Worm (Caenorhabditis elegans): Measurements from ENCODE around the gene F10B5.3.

The F10B5.3 gene

ce11 chrII:8149930-8150329 is at the start of gene F10B5.3:
Gene F10B5.3 (minus strand): TSS chrII:8150030.
- TF ChIP-seq W03F9.2 (tag; optimal IDR thresholded peaks at IDR 0.05) (no peak), dao-5 (tag; optimal IDR thresholded peaks at IDR 0.05) (no peak), him-1 (tag; optimal IDR thresholded peaks at IDR 0.05) (no peak)

- TF ChIP-seq him-1 (tag; optimal IDR thresholded peaks at IDR 0.05) (no peak), W03F9.2 (tag; optimal IDR thresholded peaks at IDR 0.05) (no peak), dao-5 (tag; optimal IDR thresholded peaks at IDR 0.05) (no peak)
Observed at ce11 chrII:8198503-8198902, 48.7 kb upstream of the F10B5.3 start, which contains the start of gene qua-1. Gene qua-1 (plus strand): TSS chrII:8198803.

- no peak for TF ChIP-seq dao-5 (tag; optimal IDR thresholded peaks at IDR 0.05)
- no peak for TF ChIP-seq W03F9.2 (tag; optimal IDR thresholded peaks at IDR 0.05)
- TF ChIP-seq him-1 (tag; optimal IDR thresholded peaks at IDR 0.05): no peak
Observed at ce11 chrII:8193922-8194321, 44.1 kb upstream of the F10B5.3 start.

- TF ChIP-seq dao-5 (tag; optimal IDR thresholded peaks at IDR 0.05) (no peak), W03F9.2 (tag; optimal IDR thresholded peaks at IDR 0.05) (no peak), him-1 (tag; optimal IDR thresholded peaks at IDR 0.05) (no peak)
Observed at ce11 chrII:8193126-8193525, 43.3 kb upstream of the F10B5.3 start, which contains the start of gene T05C12.9. Gene T05C12.9 (minus strand): TSS chrII:8193226.

- no peak for TF ChIP-seq W03F9.2 (tag; optimal IDR thresholded peaks at IDR 0.05)
- no peak for TF ChIP-seq dao-5 (tag; optimal IDR thresholded peaks at IDR 0.05)
- no peak for TF ChIP-seq him-1 (tag; optimal IDR thresholded peaks at IDR 0.05)
Observed at ce11 chrII:8190455-8190854, 40.6 kb upstream of the F10B5.3 start, which contains the start of gene T05C12.8. Gene T05C12.8 (minus strand): TSS chrII:8190555.

- no peak for TF ChIP-seq dao-5 (tag; optimal IDR thresholded peaks at IDR 0.05)
- no peak for TF ChIP-seq him-1 (tag; optimal IDR thresholded peaks at IDR 0.05)
- no peak for TF ChIP-seq W03F9.2 (tag; optimal IDR thresholded peaks at IDR 0.05)
Observed at ce11 chrII:8187516-8187915, 37.7 kb upstream of the F10B5.3 start.

ce11 chrII:8185016-8185493 is 35.2 kb upstream of the F10B5.3 start, which contains the start of the genes mig-5 and cct-1:
Gene mig-5 (minus strand): TSS chrII:8185023.
Gene cct-1 (plus strand): TSS chrII:8185443.
- TF ChIP-seq dao-5 (tag; optimal IDR thresholded peaks at IDR 0.05): no peak
- TF ChIP-seq him-1 (tag; optimal IDR thresholded peaks at IDR 0.05): peak; percentile 84
- peak; percentile 96 for TF ChIP-seq W03F9.2 (tag; optimal IDR thresholded peaks at IDR 0.05)

ce11 chrII:8181437-8181836 is 31.6 kb upstream of the F10B5.3 start, which contains the start of gene dylt-3:
Gene dylt-3 (plus strand): TSS chrII:8181737.
- TF ChIP-seq W03F9.2 (tag; optimal IDR thresholded peaks at IDR 0.05) (no peak), dao-5 (tag; optimal IDR thresholded peaks at IDR 0.05) (no peak), him-1 (tag; optimal IDR thresholded peaks at IDR 0.05) (no peak)

- TF ChIP-seq W03F9.2 (tag; optimal IDR thresholded peaks at IDR 0.05) (no peak), dao-5 (tag; optimal IDR thresholded peaks at IDR 0.05) (no peak), him-1 (tag; optimal IDR thresholded peaks at IDR 0.05) (no peak)
Observed at ce11 chrII:8180281-8180680, 30.5 kb upstream of the F10B5.3 start, which contains the start of gene T05C12.4. Gene T05C12.4 (minus strand): TSS chrII:8180381.

ce11 chrII:8178614-8179013 is 28.8 kb upstream of the F10B5.3 start:
- no peak for TF ChIP-seq him-1 (tag; optimal IDR thresholded peaks at IDR 0.05)
- TF ChIP-seq W03F9.2 (tag; optimal IDR thresholded peaks at IDR 0.05): no peak
- no peak for TF ChIP-seq dao-5 (tag; optimal IDR thresholded peaks at IDR 0.05)

- no peak for TF ChIP-seq dao-5 (tag; optimal IDR thresholded peaks at IDR 0.05)
- no peak for TF ChIP-seq him-1 (tag; optimal IDR thresholded peaks at IDR 0.05)
- TF ChIP-seq W03F9.2 (tag; optimal IDR thresholded peaks at IDR 0.05): no peak
Observed at ce11 chrII:8177095-8177494, 27.3 kb upstream of the F10B5.3 start, which contains the start of gene acr-14. Gene acr-14 (minus strand): TSS chrII:8177195.

ce11 chrII:8174148-8174547 is 24.3 kb upstream of the F10B5.3 start:
- TF ChIP-seq him-1 (tag; optimal IDR thresholded peaks at IDR 0.05): no peak
- TF ChIP-seq dao-5 (tag; optimal IDR thresholded peaks at IDR 0.05): no peak
- TF ChIP-seq W03F9.2 (tag; optimal IDR thresholded peaks at IDR 0.05): no peak

ce11 chrII:8173449-8173848 is 23.6 kb upstream of the F10B5.3 start, which contains the start of the genes decr-1.3 and T05C12.1:
Gene decr-1.3 (minus strand): TSS chrII:8173549.
Gene T05C12.1 (plus strand): TSS chrII:8173680.
- TF ChIP-seq dao-5 (tag; optimal IDR thresholded peaks at IDR 0.05) (no peak), him-1 (tag; optimal IDR thresholded peaks at IDR 0.05) (no peak), W03F9.2 (tag; optimal IDR thresholded peaks at IDR 0.05) (no peak)

ce11 chrII:8170374-8170773 is 20.5 kb upstream of the F10B5.3 start, which contains the start of gene T05C12.11:
Gene T05C12.11 (minus strand): TSS chrII:8170474.
- TF ChIP-seq him-1 (tag; optimal IDR thresholded peaks at IDR 0.05): no peak
- no peak for TF ChIP-seq dao-5 (tag; optimal IDR thresholded peaks at IDR 0.05)
- TF ChIP-seq W03F9.2 (tag; optimal IDR thresholded peaks at IDR 0.05): no peak

ce11 chrII:8169283-8169682 is 19.5 kb upstream of the F10B5.3 start, which contains the start of gene T05C12.15:
Gene T05C12.15 (plus strand): TSS chrII:8169583.
- TF ChIP-seq him-1 (tag; optimal IDR thresholded peaks at IDR 0.05) (no peak), dao-5 (tag; optimal IDR thresholded peaks at IDR 0.05) (no peak), W03F9.2 (tag; optimal IDR thresholded peaks at IDR 0.05) (no peak)

Data from whole organism, L4/young adult.